Fruit fly (Drosophila melanogaster) whole organism, pupa: ENCODE results near the gene chm.

Experiments
- CG10348 ChIP-seq: fragments of 200-800 bp; sonication (Bioruptor generic); IDR thresholded peaks from 2 replicates; pipeline ENCODE4 v1.3.6; 2022; ENCODE audit warnings: missing biosample characterization, missing genetic modification characterization
- CG12605 ChIP-seq: fragments of 200-800 bp; sonication (Bioruptor generic); IDR thresholded peaks from 2 replicates; pipeline ENCODE4 v1.3.6; 2022; ENCODE audit warnings: missing biosample characterization, missing genetic modification characterization
- CG14655 ChIP-seq: fragments of 200-800 bp; sonication (Bioruptor generic); optimal IDR thresholded peaks from 3 replicates; lab custom pipeline; 2017; ENCODE audit warnings: mild to moderate bottlenecking, missing biosample characterization, missing genetic modification reagents, missing genetic modification characterization
- CG15710 ChIP-seq: fragments of 200-800 bp; sonication (Bioruptor generic); optimal IDR thresholded peaks from 2 replicates; lab custom pipeline; 2018; ENCODE audit warnings: missing biosample characterization, mild to moderate bottlenecking, missing genetic modification characterization, moderate library complexity
- CG34367 ChIP-seq: fragments of 200-800 bp; sonication (Bioruptor generic); optimal IDR thresholded peaks from 2 replicates; lab custom pipeline; 2018; ENCODE audit warnings: missing biosample characterization, mild to moderate bottlenecking, missing genetic modification characterization
- CG8159 ChIP-seq: fragments of 200-800 bp; sonication (Bioruptor generic); optimal IDR thresholded peaks from 3 replicates; lab custom pipeline; 2018; ENCODE audit warnings: missing biosample characterization, mild to moderate bottlenecking, missing genetic modification characterization, moderate library complexity
- CG8301 ChIP-seq: fragments of 200-800 bp; sonication (Bioruptor generic); optimal IDR thresholded peaks from 2 replicates; lab custom pipeline; 2018; ENCODE audit warnings: missing biosample characterization, mild to moderate bottlenecking, missing genetic modification characterization
- CG9948 ChIP-seq: fragments of 200-800 bp; sonication (Bioruptor generic); optimal IDR thresholded peaks from 2 replicates; lab custom pipeline; 2018; ENCODE audit warnings: missing biosample characterization, mild to moderate bottlenecking, missing genetic modification characterization, moderate library complexity
- D1 ChIP-seq: fragments of 200-800 bp; sonication (Bioruptor generic); optimal IDR thresholded peaks from 2 replicates; lab custom pipeline; 2018; ENCODE audit warnings: missing biosample characterization, mild to moderate bottlenecking, missing genetic modification characterization, moderate library complexity
- EcR ChIP-seq: fragments of 200-800 bp; sonication (Bioruptor generic); optimal IDR thresholded peaks from 3 replicates; lab custom pipeline; 2019; ENCODE audit warnings: missing biosample characterization, missing genetic modification characterization, mild to moderate bottlenecking, moderate library complexity, missing genetic modification reagents
- Ets98B ChIP-seq: fragments of 200-800 bp; sonication (Bioruptor generic); IDR thresholded peaks from 2 replicates; pipeline ENCODE4 v1.3.6; 2022; ENCODE audit warnings: missing biosample characterization, missing genetic modification characterization
- Pif1B ChIP-seq: fragments of 200-800 bp; sonication (Bioruptor generic); optimal IDR thresholded peaks from 3 replicates; lab custom pipeline; 2016; ENCODE audit warnings: missing biosample characterization, missing genetic modification characterization
- gl ChIP-seq: fragments of 200-800 bp; sonication (Bioruptor generic); optimal IDR thresholded peaks from 2 replicates; lab custom pipeline; 2018; ENCODE audit warnings: missing biosample characterization, mild to moderate bottlenecking, missing genetic modification characterization

- TF ChIP-seq gl (tag; lab: Kevin White, UChicago) (no peak), CG9948 (no peak), D1 (tag; lab: Kevin White, UChicago) (no peak), CG10348 (GFP tag; lab: Robert Waterston, UW) (no peak), EcR (GFP tag; lab: Kevin White, UChicago) (no peak), Pif1B (GFP tag; lab: Kevin White, UChicago) (no peak), CG8159 (tag; lab: Kevin White, UChicago) (no peak), CG34367 (tag; lab: Kevin White, UChicago) (no peak), CG8301 (tag; lab: Kevin White, UChicago) (no peak), Ets98B (GFP tag; lab: Robert Waterston, UW) (no peak), CG15710 (tag; lab: Kevin White, UChicago) (no peak), CG12605 (GFP tag; lab: Robert Waterston, UW) (no peak), CG14655 (GFP tag; lab: Kevin White, UChicago) (no peak)
These were observed 30.7 kb downstream of the chm start for dm6 chr2L:7442929-7443328.
